Fruit fly (Drosophila melanogaster): ENCODE results near the gene CG17350.

CG17350 gene

DNA sequence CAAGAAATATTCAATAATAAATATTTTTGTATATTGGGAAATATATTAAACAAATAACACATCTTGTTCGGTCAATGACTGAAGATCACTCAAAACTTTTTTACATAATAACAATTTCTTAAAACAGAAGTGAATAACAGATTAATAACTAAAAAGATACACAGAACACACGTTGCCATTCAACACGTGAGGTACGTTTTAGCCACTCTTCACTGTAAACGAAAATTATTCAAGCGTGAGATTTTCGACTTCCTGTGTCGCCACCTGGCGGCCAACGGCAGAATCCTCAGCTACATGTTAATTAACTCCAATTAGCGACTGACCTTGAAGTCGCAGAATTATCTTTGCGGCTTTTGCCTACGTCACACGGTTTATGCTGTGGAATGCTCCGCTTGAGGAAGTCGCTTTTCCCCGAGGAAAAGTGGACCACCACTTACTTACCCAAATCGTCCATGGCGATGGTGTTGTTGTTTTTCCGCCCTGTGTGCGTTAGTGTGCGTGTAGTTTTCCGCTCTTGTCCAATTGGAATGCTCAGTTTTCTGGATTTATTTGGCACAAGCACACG lies 45.1 kb downstream of the CG17350 start (continued):
- TF ChIP-seq CG42726 (GFP tag; IDR thresholded peaks at IDR 0.05; ENCODE audit: partially characterized antibody), result 0 out of 2 replicates have a peak, but pooled peaks have one; percentile 15
- TF ChIP-seq NC2β (GFP tag; optimal IDR thresholded peaks at IDR 0.05), result no peak
- peak; percentile 47 for TF ChIP-seq CG15514 (GFP tag; optimal IDR thresholded peaks at IDR 0.05)
- peak; percentile 89 for TF ChIP-seq Elba2 (GFP tag; optimal IDR thresholded peaks at IDR 0.05)
- no peak for TF ChIP-seq mld (GFP tag; IDR thresholded peaks at IDR 0.05; ENCODE audit: partially characterized antibody)
- peak; percentile 46 for TF ChIP-seq salm (tag; optimal IDR thresholded peaks at IDR 0.05)
- peak; percentile 6; the same call in 1 of the 2 replicates for TF ChIP-seq Bgb (GFP tag; IDR thresholded peaks at IDR 0.05; ENCODE audit: partially characterized antibody)
- peak; percentile 18 for TF ChIP-seq CG15601 (tag; optimal IDR thresholded peaks at IDR 0.05)
- TF ChIP-seq D19B (GFP tag; optimal IDR thresholded peaks at IDR 0.05), result peak; percentile 38
- TF ChIP-seq CG12659 (GFP tag; optimal IDR thresholded peaks at IDR 0.05), result peak; percentile 59
- TF ChIP-seq ato (GFP tag; IDR thresholded peaks at IDR 0.05; ENCODE audit: partially characterized antibody), result no peak
- TF ChIP-seq crc (GFP tag; optimal IDR thresholded peaks at IDR 0.05), result peak; percentile 19
- TF ChIP-seq CG7839 (tag; optimal IDR thresholded peaks at IDR 0.05), result peak; percentile 77
- TF ChIP-seq CG9876 (GFP tag; optimal IDR thresholded peaks at IDR 0.05), result peak; percentile 39
- TF ChIP-seq CG3847 (GFP tag; IDR thresholded peaks at IDR 0.05), result peak; percentile 43
- TF ChIP-seq jing (GFP tag; optimal IDR thresholded peaks at IDR 0.05), result peak; percentile 9
- TF ChIP-seq Mes4 (GFP tag; optimal IDR thresholded peaks at IDR 0.05), result peak; percentile 10
- peak; percentile 20 for TF ChIP-seq schlank (tag; optimal IDR thresholded peaks at IDR 0.05)
- peak; percentile 9 for TF ChIP-seq CG4617 (GFP tag; optimal IDR thresholded peaks at IDR 0.05; ENCODE audit: borderline replicate concordance)
- TF ChIP-seq tll (GFP tag; optimal IDR thresholded peaks at IDR 0.05), result peak; percentile 19 to 91
- TF ChIP-seq hkb (optimal IDR thresholded peaks at IDR 0.05), result no peak
- peak; percentile 63 for TF ChIP-seq hkb (GFP tag; IDR thresholded peaks at IDR 0.05)
- peak; percentile 11 for TF ChIP-seq CG8359 (GFP tag; optimal IDR thresholded peaks at IDR 0.05; ENCODE audit: borderline replicate concordance)
- peak; percentile 76 for TF ChIP-seq HHEX (GFP tag; optimal IDR thresholded peaks at IDR 0.05)
- peak; percentile 72 for TF ChIP-seq CG8388 (GFP tag; optimal IDR thresholded peaks at IDR 0.05)
- peak; percentile 29 for TF ChIP-seq CG3995 (GFP tag; optimal IDR thresholded peaks at IDR 0.05)
- TF ChIP-seq Hr3 (GFP tag; optimal IDR thresholded peaks at IDR 0.05), result peak; percentile 55
- no peak for TF ChIP-seq prd (optimal IDR thresholded peaks at IDR 0.05)
- peak; percentile 77 for TF ChIP-seq prd (GFP tag; IDR thresholded peaks at IDR 0.05)
- peak; percentile 85 for TF ChIP-seq Nf-YC (tag; optimal IDR thresholded peaks at IDR 0.05)
- no peak for TF ChIP-seq gt (GFP tag; IDR thresholded peaks at IDR 0.05)
- TF ChIP-seq Dfd (GFP tag; optimal IDR thresholded peaks at IDR 0.05), result no peak
- peak; percentile 57 to 61 for TF ChIP-seq Pdp1 (GFP tag; optimal IDR thresholded peaks at IDR 0.05)
- TF ChIP-seq MTF-1 (GFP tag; optimal IDR thresholded peaks at IDR 0.05; ENCODE audit: borderline replicate concordance), result peak; percentile 53
- no peak for TF ChIP-seq CG16779 (GFP tag; IDR thresholded peaks at IDR 0.05)
- TF ChIP-seq Dip2 (GFP tag; IDR thresholded peaks at IDR 0.05), result no peak
- TF ChIP-seq Fer1 (GFP tag; optimal IDR thresholded peaks at IDR 0.05), result peak; percentile 55
- TF ChIP-seq org-1 (GFP tag; optimal IDR thresholded peaks at IDR 0.05), result peak; percentile 66
- TF ChIP-seq CG2116 (GFP tag; optimal IDR thresholded peaks at IDR 0.05), result peak; percentile 4
- peak; percentile 74 for TF ChIP-seq Oli (tag; optimal IDR thresholded peaks at IDR 0.05)
- TF ChIP-seq Sox102F (GFP tag; optimal IDR thresholded peaks at IDR 0.05), result peak; percentile 76
- TF ChIP-seq CG4404 (GFP tag; IDR thresholded peaks at IDR 0.05), result peak; percentile 15; the same call in 1 of the 2 replicates
- peak; percentile 82 for TF ChIP-seq CG15269 (tag; optimal IDR thresholded peaks at IDR 0.05)
- TF ChIP-seq CG16815 (GFP tag; optimal IDR thresholded peaks at IDR 0.05), result peak; percentile 53
- peak; percentile 64 for TF ChIP-seq Antp (GFP tag; optimal IDR thresholded peaks at IDR 0.05)
- no peak for TF ChIP-seq Scr (GFP tag; IDR thresholded peaks at IDR 0.05; ENCODE audit: partially characterized antibody)
- peak; percentile 64 for TF ChIP-seq CG30431 (GFP tag; optimal IDR thresholded peaks at IDR 0.05)
- peak; percentile 34 for TF ChIP-seq CG30020 (tag; optimal IDR thresholded peaks at IDR 0.05)
- TF ChIP-seq CG1603 (tag; optimal IDR thresholded peaks at IDR 0.05), result peak; percentile 59
